Worm (Caenorhabditis elegans) whole organism, midembryonic: ENCODE data around the gene npr-35.

Experiments used
- T22C8.4 ChIP-seq: fragments of 200-800 bp; sonication (Bioruptor generic); IDR thresholded peaks from 2 replicates; pipeline ENCODE4 v1.3.6; 2022; ENCODE audit warnings: missing genetic modification characterization, missing compliant biosample characterization
- cog-1 ChIP-seq: sonication (generic microtip); optimal IDR thresholded peaks from 2 replicates; lab custom pipeline; 2016; ENCODE audit warnings: missing genetic modification characterization, missing compliant biosample characterization
- flt-1 ChIP-seq: fragments of 200-800 bp; sonication (Bioruptor generic); IDR thresholded peaks from 2 replicates; pipeline ENCODE4 v1.3.6; 2022; ENCODE audit warnings: missing genetic modification characterization, missing compliant biosample characterization
- klf-2 ChIP-seq: fragments of 200-800 bp; sonication (Bioruptor generic); conservative IDR thresholded peaks from 2 replicates; pipeline ENCODE4 v1.3.6; 2022; ENCODE audit warnings: missing genetic modification reagents, missing genetic modification characterization, missing compliant biosample characterization
- med-1 ChIP-seq: sonication (generic microtip); optimal IDR thresholded peaks from 2 replicates; lab custom pipeline; 2017; ENCODE audit warnings: missing genetic modification characterization, mild to moderate bottlenecking, missing compliant biosample characterization, antibody characterized with exemption, missing genetic modification reagents; ENCODE audit not compliant: insufficient read depth
- ref-1 ChIP-seq: fragments of 200-800 bp; sonication (Bioruptor generic); conservative IDR thresholded peaks from 2 replicates; pipeline ENCODE4 v1.3.6; 2022; ENCODE audit warnings: missing genetic modification reagents, missing genetic modification characterization, missing compliant biosample characterization
- tab-1 ChIP-seq: fragments of 200-800 bp; sonication (Bioruptor generic); IDR thresholded peaks from 2 replicates; pipeline ENCODE4 v1.3.6; 2022; ENCODE audit warnings: missing genetic modification characterization, missing compliant biosample characterization
- ztf-23 ChIP-seq: fragments of 200-800 bp; sonication (Bioruptor generic); IDR thresholded peaks from 2 replicates; pipeline ENCODE4 v1.3.6; 2022; ENCODE audit warnings: missing genetic modification reagents, missing genetic modification characterization, missing compliant biosample characterization
- ztf-29 ChIP-seq: fragments of 200-800 bp; sonication (Bioruptor generic); IDR thresholded peaks from 2 replicates; pipeline ENCODE4 v1.3.6; 2022; ENCODE audit warnings: missing genetic modification reagents, missing genetic modification characterization, missing compliant biosample characterization

The npr-35 gene

ce11 chrIV:7782292-7782691 is 38.7 kb downstream of the npr-35 start, which contains the start of gene sec-10:
Gene sec-10, minus strand, starts transcription at chrIV:7782499.
- TF ChIP-seq klf-2 (GFP tag; lab: Robert Waterston, UW) (no peak), ref-1 (GFP tag; lab: Robert Waterston, UW) (no peak), cog-1 (tag; lab: Kevin White, UChicago) (no peak)

ce11 chrIV:7783801-7784411 is 40.3 kb downstream of the npr-35 start, which contains the start of gene tag-321:
Gene tag-321, minus strand, starts transcription at chrIV:7783851.
- TF ChIP-seq ztf-29 (GFP tag; lab: Robert Waterston, UW) = no peak

- TF ChIP-seq tab-1 (GFP tag; lab: Robert Waterston, UW) (no peak), cog-1 (tag; lab: Kevin White, UChicago) (peak; percentile 32)
Observed at ce11 chrIV:7785506-7786065, 41.9 kb downstream of the npr-35 start, which contains the start of gene tag-322. Gene tag-322, minus strand, starts transcription at chrIV:7785556.

- TF ChIP-seq med-1 (GFP tag; lab: Kevin White, UChicago) = no peak
- TF ChIP-seq cog-1 (tag; lab: Kevin White, UChicago) = no peak
- TF ChIP-seq T22C8.4 (GFP tag; lab: Robert Waterston, UW) = no peak
- TF ChIP-seq klf-2 (GFP tag; lab: Robert Waterston, UW) = no peak
- no peak for TF ChIP-seq ztf-29 (GFP tag; lab: Robert Waterston, UW)
- TF ChIP-seq flt-1 (GFP tag; lab: Robert Waterston, UW) = no peak
- TF ChIP-seq tab-1 (GFP tag; lab: Robert Waterston, UW) = no peak
- TF ChIP-seq ztf-23 (GFP tag; lab: Robert Waterston, UW) = no peak
- TF ChIP-seq ref-1 (GFP tag; lab: Robert Waterston, UW) = no peak
Observed at ce11 chrIV:7789521-7789949, 45.9 kb downstream of the npr-35 start, which contains the start of gene imp-3. Gene imp-3, minus strand, starts transcription at chrIV:7789613.

ce11 chrIV:7790151-7790691 is 46.6 kb downstream of the npr-35 start:
- TF ChIP-seq ztf-29 (GFP tag; lab: Robert Waterston, UW) = no peak
- TF ChIP-seq ztf-23 (GFP tag; lab: Robert Waterston, UW) = no peak
- TF ChIP-seq flt-1 (GFP tag; lab: Robert Waterston, UW) = no peak
- TF ChIP-seq cog-1 (tag; lab: Kevin White, UChicago) = no peak
- no peak for TF ChIP-seq T22C8.4 (GFP tag; lab: Robert Waterston, UW)
- no peak for TF ChIP-seq klf-2 (GFP tag; lab: Robert Waterston, UW)
- TF ChIP-seq med-1 (GFP tag; lab: Kevin White, UChicago) = no peak
- TF ChIP-seq ref-1 (GFP tag; lab: Robert Waterston, UW) = no peak
- TF ChIP-seq tab-1 (GFP tag; lab: Robert Waterston, UW) = no peak

- TF ChIP-seq T22C8.4 (GFP tag; lab: Robert Waterston, UW) (no peak), flt-1 (GFP tag; lab: Robert Waterston, UW) (peak; percentile 67; the same call in 1 of the 2 replicates), cog-1 (tag; lab: Kevin White, UChicago) (peak; percentile 73), tab-1 (GFP tag; lab: Robert Waterston, UW) (no peak)
Observed at ce11 chrIV:7790801-7791588, 47.4 kb downstream of the npr-35 start, which contains the start of gene rsp-6. Gene rsp-6, minus strand, starts transcription at chrIV:7791229.

- no peak for TF ChIP-seq ref-1 (GFP tag; lab: Robert Waterston, UW)
- TF ChIP-seq flt-1 (GFP tag; lab: Robert Waterston, UW) = no peak
- TF ChIP-seq ztf-23 (GFP tag; lab: Robert Waterston, UW) = no peak
- TF ChIP-seq tab-1 (GFP tag; lab: Robert Waterston, UW) = no peak
- no peak for TF ChIP-seq ztf-29 (GFP tag; lab: Robert Waterston, UW)
- no peak for TF ChIP-seq klf-2 (GFP tag; lab: Robert Waterston, UW)
- no peak for TF ChIP-seq med-1 (GFP tag; lab: Kevin White, UChicago)
Observed at ce11 chrIV:7791821-7792446, 48.3 kb downstream of the npr-35 start, which contains the start of gene C33H5.13. Gene C33H5.13, minus strand, starts transcription at chrIV:7792263.

ce11 chrIV:7794709-7795108 is 51.1 kb downstream of the npr-35 start, which contains the start of gene ntp-1:
Gene ntp-1, minus strand, starts transcription at chrIV:7794809.
- TF ChIP-seq ztf-23 (GFP tag; lab: Robert Waterston, UW) = no peak
- no peak for TF ChIP-seq flt-1 (GFP tag; lab: Robert Waterston, UW)
- TF ChIP-seq ztf-29 (GFP tag; lab: Robert Waterston, UW) = no peak
- TF ChIP-seq ref-1 (GFP tag; lab: Robert Waterston, UW) = no peak
- TF ChIP-seq tab-1 (GFP tag; lab: Robert Waterston, UW) = no peak
